Worm (Caenorhabditis elegans) whole organism, L2 larva: Measurements from ENCODE around the gene pap-1.

ENCODE experiments used
- unc-39 ChIP-seq: fragments of 150-350 bp; optimal IDR thresholded peaks from 2 replicates; lab custom pipeline; 2014; ENCODE audit warnings: missing biosample characterization, missing genetic modification characterization
- unc-62 ChIP-seq: fragments of 150-350 bp; optimal IDR thresholded peaks from 2 replicates; lab custom pipeline; 2014; ENCODE audit warnings: missing biosample characterization, missing genetic modification reagents, missing genetic modification characterization

- no peak for TF ChIP-seq unc-39 (tag; lab: Kevin White, UChicago)
- TF ChIP-seq unc-62 = no peak
Observed at ce11 chrV:10441135-10442024, at the start of gene pap-1.
